Worm (Caenorhabditis elegans): Measurements from ENCODE around the gene nhr-135.

- no peak for TF ChIP-seq nhr-237 (tag; optimal IDR thresholded peaks at IDR 0.05)
- no peak for TF ChIP-seq elt-3 (tag; optimal IDR thresholded peaks at IDR 0.05)
- no peak for TF ChIP-seq ceh-82 (tag; optimal IDR thresholded peaks at IDR 0.05)
- TF ChIP-seq ama-1 (optimal IDR thresholded peaks at IDR 0.05) = no peak
- no peak for TF ChIP-seq mdl-1 (tag; optimal IDR thresholded peaks at IDR 0.05)
- no peak for TF ChIP-seq ztf-11 (tag; optimal IDR thresholded peaks at IDR 0.05)
- no peak for TF ChIP-seq sea-2 (GFP tag; optimal IDR thresholded peaks at IDR 0.05)
- TF ChIP-seq elt-1 (tag; optimal IDR thresholded peaks at IDR 0.05) = no peak
- TF ChIP-seq daf-12 (tag; optimal IDR thresholded peaks at IDR 0.05) = no peak
Measured at ce11 chrV:7138320-7138719, 44.8 kb upstream of the nhr-135 start, which contains the start of gene str-112.
